Worm (Caenorhabditis elegans) whole organism, early embryonic: ENCODE measurements around the gene ZC262.13.
A peak's percentile ranks its signal among the peaks of the same experiment; 100 is the strongest.

Experiments
- F13C5.2 ChIP-seq: sonication (generic microtip); optimal IDR thresholded peaks from 2 replicates; lab custom pipeline; 2017; ENCODE audit warnings: mild to moderate bottlenecking, missing genetic modification characterization, inconsistent platforms, missing compliant biosample characterization
- aly-1 ChIP-seq: sonication (generic microtip); optimal IDR thresholded peaks from 2 replicates; lab custom pipeline; 2016; ENCODE audit warnings: missing genetic modification characterization, missing compliant biosample characterization
- ama-1 ChIP-seq: fragments of 150-350 bp; optimal IDR thresholded peaks from 2 replicates; lab custom pipeline; 2014
- ceh-36 ChIP-seq: sonication (generic microtip); optimal IDR thresholded peaks from 2 replicates; lab custom pipeline; 2016; ENCODE audit warnings: missing genetic modification characterization, inconsistent platforms, missing compliant biosample characterization
- hmg-4 ChIP-seq: fragments of 200-800 bp; sonication (Bioruptor generic); optimal IDR thresholded peaks from 2 replicates; lab custom pipeline; 2018; ENCODE audit warnings: mild to moderate bottlenecking, missing genetic modification characterization, missing compliant biosample characterization
- hnd-1 ChIP-seq: sonication (generic microtip); optimal IDR thresholded peaks from 2 replicates; lab custom pipeline; 2016; ENCODE audit warnings: missing genetic modification characterization, missing compliant biosample characterization
- tbx-11 ChIP-seq: fragments of 200-800 bp; sonication (Bioruptor generic); IDR thresholded peaks from 2 replicates; pipeline ENCODE4 v1.3.6; 2022; ENCODE audit warnings: missing genetic modification characterization, missing compliant biosample characterization
- tra-4 ChIP-seq: sonication (generic microtip); optimal IDR thresholded peaks from 2 replicates; lab custom pipeline; 2017; ENCODE audit warnings: missing genetic modification characterization, missing compliant biosample characterization

DNA sequence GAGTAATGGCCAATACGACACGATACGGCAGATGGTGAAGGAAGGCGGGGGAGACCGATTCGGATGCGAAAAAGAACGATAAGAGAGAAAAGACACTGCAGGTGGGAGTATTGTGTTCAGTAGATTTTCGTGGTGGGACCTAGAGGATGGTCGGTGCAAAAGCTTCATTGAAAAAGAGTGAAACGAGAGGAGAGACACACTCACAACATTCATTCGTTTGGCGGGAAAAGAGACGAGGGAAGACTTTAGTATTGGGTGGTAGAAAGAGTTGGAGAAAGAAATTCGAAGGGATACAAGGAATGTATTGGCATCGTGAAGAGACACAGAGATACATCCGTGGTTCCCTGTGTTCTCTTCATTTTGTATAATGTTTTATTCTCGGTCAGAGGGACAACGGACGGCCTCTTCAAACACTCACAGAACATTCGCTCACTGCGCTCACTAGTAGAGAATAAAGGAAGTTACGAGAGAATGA is 30.4 kb downstream of the ZC262.13 start:
- TF ChIP-seq ama-1 (lab: Kevin White, UChicago) (no peak), aly-1 (peak; percentile 72), hmg-4 (GFP tag; lab: Kevin White, UChicago) (peak; percentile 78), tbx-11 (GFP tag; lab: Robert Waterston, UW) (no peak), hnd-1 (no peak), F13C5.2 (tag; lab: Kevin White, UChicago) (peak; percentile 49), ceh-36 (tag; lab: Kevin White, UChicago) (no peak), tra-4 (no peak)
